Fruit fly (Drosophila melanogaster) whole organism, embryonic: Measurements from ENCODE around the gene CG12112.

ENCODE experiments used
- Adf1 ChIP-seq: fragments of 200-800 bp; sonication (Bioruptor generic); IDR thresholded peaks from 2 replicates; pipeline ENCODE4 v1.3.6; 2022; ENCODE audit warnings: missing biosample characterization, missing genetic modification characterization
- Bdp1 ChIP-seq: fragments of 200-800 bp; sonication (Bioruptor generic); optimal IDR thresholded peaks from 3 replicates; lab custom pipeline; 2016; ENCODE audit warnings: missing biosample characterization, missing genetic modification characterization
- Blimp-1 ChIP-seq: fragments of 200-800 bp; sonication (Bioruptor generic); optimal IDR thresholded peaks from 3 replicates; lab custom pipeline; 2018; ENCODE audit warnings: missing biosample characterization, missing genetic modification characterization, mild to moderate bottlenecking, moderate library complexity, missing genetic modification reagents
- CG11085 ChIP-seq: fragments of 200-800 bp; sonication (Bioruptor generic); IDR thresholded peaks from 2 replicates; pipeline ENCODE4 v1.3.6; 2022; ENCODE audit warnings: missing biosample characterization, missing genetic modification characterization
- CG11504 ChIP-seq: fragments of 200-800 bp; sonication (Bioruptor generic); optimal IDR thresholded peaks from 3 replicates; lab custom pipeline; 2019; ENCODE audit warnings: missing biosample characterization, mild to moderate bottlenecking, missing genetic modification characterization, moderate library complexity
- CG12104 ChIP-seq: fragments of 200-800 bp; sonication (Bioruptor generic); optimal IDR thresholded peaks from 3 replicates; lab custom pipeline; 2016; ENCODE audit warnings: missing biosample characterization, missing genetic modification characterization
- CG12299 ChIP-seq: fragments of 200-800 bp; sonication (Bioruptor generic); optimal IDR thresholded peaks from 2 replicates; lab custom pipeline; 2018; ENCODE audit warnings: missing biosample characterization, mild to moderate bottlenecking, missing genetic modification characterization
- CG15269 ChIP-seq: fragments of 200-800 bp; sonication (Bioruptor generic); optimal IDR thresholded peaks from 2 replicates; lab custom pipeline; 2018; ENCODE audit warnings: missing biosample characterization, mild to moderate bottlenecking, missing genetic modification characterization, moderate library complexity
- CG17186 ChIP-seq: fragments of 200-800 bp; sonication (Bioruptor generic); optimal IDR thresholded peaks from 3 replicates; lab custom pipeline; 2017; ENCODE audit warnings: missing biosample characterization, missing genetic modification reagents, missing genetic modification characterization
- CG17359 ChIP-seq: fragments of 200-800 bp; sonication (Bioruptor generic); optimal IDR thresholded peaks from 3 replicates; lab custom pipeline; 2018; ENCODE audit warnings: missing biosample characterization, mild to moderate bottlenecking, missing genetic modification characterization, moderate library complexity
- CG2129 ChIP-seq: fragments of 200-800 bp; sonication (Bioruptor generic); IDR thresholded peaks from 2 replicates; pipeline ENCODE4 v1.3.6; 2022; ENCODE audit warnings: missing biosample characterization, missing genetic modification characterization; ENCODE audit not compliant: partially characterized antibody
- CG2199 ChIP-seq: fragments of 200-800 bp; sonication (Bioruptor generic); IDR thresholded peaks from 3 replicates; pipeline ENCODE4 v1.3.6; 2022; ENCODE audit warnings: missing biosample characterization, missing genetic modification characterization
- CG2678 ChIP-seq: fragments of 200-800 bp; sonication (Bioruptor generic); optimal IDR thresholded peaks from 3 replicates; lab custom pipeline; 2019; ENCODE audit warnings: missing biosample characterization, mild to moderate bottlenecking, missing genetic modification characterization, moderate library complexity
- CG2712 ChIP-seq: fragments of 200-800 bp; optimal IDR thresholded peaks from 3 replicates; lab custom pipeline; 2019; ENCODE audit warnings: missing biosample characterization, mild to moderate bottlenecking, missing genetic modification characterization, moderate library complexity
- CG2875 ChIP-seq: fragments of 200-800 bp; sonication (Bioruptor generic); optimal IDR thresholded peaks from 2 replicates; lab custom pipeline; 2017; ENCODE audit warnings: missing biosample characterization, mild to moderate bottlenecking, missing genetic modification characterization, missing genetic modification reagents
- CG30403 ChIP-seq: fragments of 200-800 bp; sonication (Bioruptor generic); optimal IDR thresholded peaks from 3 replicates; lab custom pipeline; 2016; ENCODE audit warnings: missing biosample characterization, missing genetic modification characterization
- CG31388 ChIP-seq: fragments of 200-800 bp; sonication (Bioruptor generic); optimal IDR thresholded peaks from 2 replicates; lab custom pipeline; 2016; ENCODE audit warnings: missing biosample characterization, missing genetic modification characterization
- CG31441 ChIP-seq: fragments of 200-800 bp; sonication (Bioruptor generic); IDR thresholded peaks from 2 replicates; pipeline ENCODE4 v1.3.6; 2022; ENCODE audit warnings: missing biosample characterization, missing genetic modification characterization
- CG3726 ChIP-seq: fragments of 200-800 bp; sonication (Bioruptor generic); IDR thresholded peaks from 3 replicates; pipeline ENCODE4, ENCODE4 v1.3.6; 2022; ENCODE audit warnings: missing biosample characterization, missing genetic modification characterization
- CG43689 ChIP-seq: fragments of 200-800 bp; sonication (Bioruptor generic); IDR thresholded peaks from 2 replicates; pipeline ENCODE4 v1.3.6; 2022; ENCODE audit warnings: missing biosample characterization, missing genetic modification characterization
- CG4730 ChIP-seq: fragments of 200-800 bp; sonication (Bioruptor generic); IDR thresholded peaks from 2 replicates; pipeline ENCODE4 v1.3.6; 2022; ENCODE audit warnings: missing biosample characterization, missing genetic modification characterization
- CG6689 ChIP-seq: fragments of 200-800 bp; sonication (Bioruptor generic); IDR thresholded peaks from 2 replicates; pipeline ENCODE4 v1.3.6; 2022; ENCODE audit warnings: missing biosample characterization, missing genetic modification characterization
- CG7786 ChIP-seq: fragments of 200-800 bp; sonication (Bioruptor generic); optimal IDR thresholded peaks from 2 replicates; lab custom pipeline; 2016; ENCODE audit warnings: missing biosample characterization, missing genetic modification characterization
- CG9797 ChIP-seq: fragments of 200-800 bp; sonication (Bioruptor generic); optimal IDR thresholded peaks from 3 replicates; lab custom pipeline; 2018; ENCODE audit warnings: missing biosample characterization, mild to moderate bottlenecking, missing genetic modification characterization
- CrebB ChIP-seq: fragments of 200-800 bp; sonication (Bioruptor generic); optimal IDR thresholded peaks from 3 replicates; lab custom pipeline; 2018; ENCODE audit warnings: missing biosample characterization, mild to moderate bottlenecking, missing genetic modification characterization
- E2f1 ChIP-seq: fragments of 200-800 bp; sonication (Bioruptor generic); IDR thresholded peaks from 2 replicates; pipeline ENCODE4 v1.3.6; 2022; ENCODE audit warnings: missing biosample characterization, missing genetic modification characterization
- ERR ChIP-seq: fragments of 200-800 bp; sonication (Bioruptor generic); optimal IDR thresholded peaks from 2 replicates; lab custom pipeline; 2016; ENCODE audit warnings: missing biosample characterization, missing genetic modification characterization
- Fer3 ChIP-seq: fragments of 200-800 bp; sonication (Bioruptor generic); optimal IDR thresholded peaks from 2 replicates; lab custom pipeline; 2018; ENCODE audit warnings: missing biosample characterization, mild to moderate bottlenecking, missing genetic modification characterization, moderate library complexity
- HLH54F ChIP-seq: fragments of 200-800 bp; sonication (Bioruptor generic); optimal IDR thresholded peaks from 3 replicates; lab custom pipeline; 2016; ENCODE audit warnings: missing biosample characterization, missing genetic modification characterization
- MTF-1 ChIP-seq: fragments of 200-800 bp; sonication (Bioruptor generic); optimal IDR thresholded peaks from 2 replicates; lab custom pipeline; 2018; ENCODE audit warnings: missing biosample characterization, mild to moderate bottlenecking, missing genetic modification characterization, borderline replicate concordance
- Mes4 ChIP-seq: fragments of 200-800 bp; sonication (Bioruptor generic); optimal IDR thresholded peaks from 2 replicates; lab custom pipeline; 2016; ENCODE audit warnings: missing biosample characterization, missing genetic modification characterization
- Oli ChIP-seq: fragments of 200-800 bp; sonication (Bioruptor generic); optimal IDR thresholded peaks from 2 replicates; lab custom pipeline; 2018; ENCODE audit warnings: missing biosample characterization, mild to moderate bottlenecking, missing genetic modification characterization, moderate library complexity
- Opbp ChIP-seq: fragments of 200-800 bp; sonication (Bioruptor generic); IDR thresholded peaks from 3 replicates; pipeline ENCODE4 v1.3.6; 2022; ENCODE audit warnings: missing biosample characterization, missing genetic modification characterization; ENCODE audit not compliant: partially characterized antibody
- Sox102F ChIP-seq: fragments of 200-800 bp; sonication (Bioruptor generic); optimal IDR thresholded peaks from 2 replicates; lab custom pipeline; 2018; ENCODE audit warnings: missing biosample characterization, mild to moderate bottlenecking, missing genetic modification characterization, moderate library complexity
- Spps ChIP-seq: fragments of 200-800 bp; sonication (Bioruptor generic); optimal IDR thresholded peaks from 2 replicates; lab custom pipeline; 2018; ENCODE audit warnings: missing biosample characterization, mild to moderate bottlenecking, missing genetic modification characterization
- Stat92E ChIP-seq, 3 experiments: fragments of >200 bp in 2 of 3; fragments of 200-800 bp in 1 of 3; sonication (Bioruptor generic) in 1 of 3; optimal IDR thresholded peaks; 2 replicates each; lab custom pipeline; 2017 to 2019; ENCODE audit warnings: missing biosample characterization in 3 of 3, missing genetic modification characterization in 3 of 3, mild to moderate bottlenecking in 1 of 3, moderate library complexity in 1 of 3
- bigmax ChIP-seq: fragments of 200-800 bp; sonication (Bioruptor generic); optimal IDR thresholded peaks from 2 replicates; lab custom pipeline; 2018; ENCODE audit warnings: missing biosample characterization, mild to moderate bottlenecking, missing genetic modification characterization
- br ChIP-seq: fragments of >200 bp; optimal IDR thresholded peaks from 2 replicates; lab custom pipeline; 2017
- cas ChIP-seq: fragments of 200-800 bp; sonication (Bioruptor generic); IDR thresholded peaks from 2 replicates; pipeline ENCODE4 v1.3.6; 2022; ENCODE audit warnings: missing biosample characterization, missing genetic modification characterization
- dm ChIP-seq: fragments of 200-800 bp; sonication (Bioruptor generic); optimal IDR thresholded peaks from 3 replicates; lab custom pipeline; 2016; ENCODE audit warnings: missing biosample characterization, missing genetic modification characterization
- en ChIP-seq: fragments of 200-800 bp; sonication (Bioruptor generic); optimal IDR thresholded peaks from 2 replicates; lab custom pipeline; 2016; ENCODE audit warnings: missing biosample characterization, missing genetic modification characterization
- gce ChIP-seq: fragments of 200-800 bp; sonication (Bioruptor generic); IDR thresholded peaks from 3 replicates; pipeline ENCODE4 v1.3.6; 2022; ENCODE audit warnings: missing biosample characterization, missing genetic modification characterization
- gem ChIP-seq: fragments of 200-800 bp; sonication (Bioruptor generic); optimal IDR thresholded peaks from 2 replicates; lab custom pipeline; 2019; ENCODE audit warnings: missing biosample characterization, mild to moderate bottlenecking, missing genetic modification characterization, moderate library complexity
- gro ChIP-seq: fragments of 200-800 bp; sonication (Bioruptor generic); optimal IDR thresholded peaks from 2 replicates; lab custom pipeline; 2016; ENCODE audit warnings: missing biosample characterization, missing genetic modification characterization
- hb ChIP-seq: fragments of 200-800 bp; sonication (Bioruptor generic); IDR thresholded peaks from 3 replicates; pipeline ENCODE4 v1.3.6; 2022; ENCODE audit warnings: missing biosample characterization, missing genetic modification characterization; ENCODE audit not compliant: partially characterized antibody
- kay ChIP-seq: fragments of 200-800 bp; sonication (Bioruptor generic); optimal IDR thresholded peaks from 2 replicates; lab custom pipeline; 2016; ENCODE audit warnings: missing biosample characterization, missing genetic modification characterization
- nmo ChIP-seq: fragments of 200-800 bp; sonication (Bioruptor generic); optimal IDR thresholded peaks from 2 replicates; lab custom pipeline; 2018; ENCODE audit warnings: missing biosample characterization, mild to moderate bottlenecking, missing genetic modification characterization, moderate library complexity
- otp ChIP-seq: fragments of 200-800 bp; sonication (Bioruptor generic); IDR thresholded peaks from 3 replicates; pipeline ENCODE4, ENCODE4 v1.3.6; 2022; ENCODE audit warnings: missing biosample characterization, missing genetic modification characterization
- pb ChIP-seq: fragments of 200-800 bp; sonication (Bioruptor generic); optimal IDR thresholded peaks from 3 replicates; lab custom pipeline; 2016; ENCODE audit warnings: missing biosample characterization, missing genetic modification characterization
- pfk ChIP-seq: fragments of 200-800 bp; sonication (Bioruptor generic); optimal IDR thresholded peaks from 2 replicates; lab custom pipeline; 2018; ENCODE audit warnings: missing biosample characterization, mild to moderate bottlenecking, missing genetic modification characterization, moderate library complexity
- sna ChIP-seq: fragments of 200-800 bp; sonication (Bioruptor generic); IDR thresholded peaks from 2 replicates; pipeline ENCODE4 v1.3.6; 2022; ENCODE audit warnings: missing biosample characterization, missing genetic modification characterization; ENCODE audit not compliant: partially characterized antibody
- tup ChIP-seq: fragments of 200-800 bp; sonication (Bioruptor generic); optimal IDR thresholded peaks from 2 replicates; lab custom pipeline; 2016; ENCODE audit warnings: missing biosample characterization, mild to moderate bottlenecking, missing genetic modification characterization, moderate library complexity

CG12112 gene

DNA sequence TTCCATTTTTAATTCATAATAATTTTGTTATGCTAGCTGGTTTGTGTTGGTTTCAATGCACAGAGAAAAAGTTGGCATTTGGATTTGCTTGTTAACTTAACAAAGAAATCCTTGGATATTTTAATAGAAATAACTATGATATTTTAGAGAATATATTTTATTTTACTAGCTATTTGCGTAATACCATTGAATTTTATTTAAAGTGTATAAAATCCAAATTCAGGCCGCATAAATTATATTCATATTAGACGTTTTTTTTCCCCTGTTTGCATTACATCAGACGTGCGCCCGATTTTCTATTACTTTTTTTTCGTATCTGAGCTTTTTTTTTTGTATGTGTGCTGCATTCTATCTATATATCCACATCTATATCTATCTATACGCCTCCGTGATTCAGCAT lies 25.3 kb downstream of the CG12112 start (continued):
- TF ChIP-seq CG30403 (GFP tag; lab: Kevin White, UChicago) (no peak), CG17359 (tag; lab: Kevin White, UChicago) (peak; percentile 30), CG31388 (GFP tag; lab: Kevin White, UChicago) (no peak), kay (GFP tag; lab: Kevin White, UChicago) (no peak), CG43689 (GFP tag; lab: Robert Waterston, UW) (no peak), Spps (tag; lab: Kevin White, UChicago) (no peak), CG6689 (GFP tag; lab: Robert Waterston, UW) (no peak), hb (GFP tag; lab: Robert Waterston, UW) (no peak), Bdp1 (GFP tag; lab: Kevin White, UChicago) (no peak), bigmax (no peak), CG2199 (no peak), HLH54F (no peak), pb (GFP tag; lab: Kevin White, UChicago) (no peak), CG17186 (no peak), Oli (tag; lab: Kevin White, UChicago) (no peak), br (lab: Kevin White, UChicago) (no peak), CG2875 (GFP tag; lab: Kevin White, UChicago) (no peak), Stat92E (GFP tag; optimal IDR thresholded peaks at IDR 0.05; lab: Kevin White, UChicago) (no peak), pfk (GFP tag; lab: Kevin White, UChicago) (no peak), en (no peak), nmo (GFP tag; lab: Kevin White, UChicago) (no peak), MTF-1 (GFP tag; lab: Kevin White, UChicago) (no peak), Mes4 (no peak), CG9797 (GFP tag; lab: Kevin White, UChicago) (no peak), cas (GFP tag; lab: Robert Waterston, UW) (no peak), CG12104 (GFP tag; lab: Kevin White, UChicago) (no peak), CG12299 (tag; lab: Kevin White, UChicago) (no peak), CG4730 (GFP tag; lab: Robert Waterston, UW) (no peak), CG3726 (GFP tag; lab: Robert Waterston, UW) (no peak), ERR (GFP tag; lab: Kevin White, UChicago) (no peak), gro (GFP tag; lab: Kevin White, UChicago) (no peak), E2f1 (no peak), Sox102F (GFP tag; lab: Kevin White, UChicago) (peak; percentile 60), sna (GFP tag; lab: Robert Waterston, UW) (no peak), CG2712 (tag; lab: Kevin White, UChicago) (peak; percentile 38), CG2129 (GFP tag; lab: Robert Waterston, UW) (no peak), CG11085 (GFP tag; lab: Robert Waterston, UW) (no peak), Adf1 (GFP tag; lab: Robert Waterston, UW) (no peak), tup (GFP tag; lab: Kevin White, UChicago) (no peak), CrebB (tag; lab: Kevin White, UChicago) (no peak), CG15269 (tag; lab: Kevin White, UChicago) (peak; percentile 35), dm (no peak), gem (tag; lab: Kevin White, UChicago) (peak; percentile 64), CG31441 (GFP tag; lab: Robert Waterston, UW) (peak; percentile 47; the same call in 1 of the 2 replicates), CG2678 (tag; lab: Kevin White, UChicago) (peak; percentile 41), CG7786 (GFP tag; lab: Kevin White, UChicago) (no peak), Blimp-1 (GFP tag; lab: Kevin White, UChicago) (peak; percentile 31), otp (GFP tag; lab: Robert Waterston, UW) (no peak), Opbp (GFP tag; lab: Robert Waterston, UW) (no peak), gce (no peak), CG11504 (tag; lab: Kevin White, UChicago) (peak; percentile 48), Fer3 (no peak)
